Fruit fly (Drosophila melanogaster) S2 (cell line): ENCODE results near the gene PolI.

Experiments
- CG8478 ChIP-seq: fragments of >200 bp; optimal IDR thresholded peaks from 2 replicates; lab custom pipeline; 2018
- CTCF ChIP-seq, 2 experiments: fragments of >200 bp; optimal IDR thresholded peaks; 2 replicates each; lab custom pipeline; 2018

DNA sequence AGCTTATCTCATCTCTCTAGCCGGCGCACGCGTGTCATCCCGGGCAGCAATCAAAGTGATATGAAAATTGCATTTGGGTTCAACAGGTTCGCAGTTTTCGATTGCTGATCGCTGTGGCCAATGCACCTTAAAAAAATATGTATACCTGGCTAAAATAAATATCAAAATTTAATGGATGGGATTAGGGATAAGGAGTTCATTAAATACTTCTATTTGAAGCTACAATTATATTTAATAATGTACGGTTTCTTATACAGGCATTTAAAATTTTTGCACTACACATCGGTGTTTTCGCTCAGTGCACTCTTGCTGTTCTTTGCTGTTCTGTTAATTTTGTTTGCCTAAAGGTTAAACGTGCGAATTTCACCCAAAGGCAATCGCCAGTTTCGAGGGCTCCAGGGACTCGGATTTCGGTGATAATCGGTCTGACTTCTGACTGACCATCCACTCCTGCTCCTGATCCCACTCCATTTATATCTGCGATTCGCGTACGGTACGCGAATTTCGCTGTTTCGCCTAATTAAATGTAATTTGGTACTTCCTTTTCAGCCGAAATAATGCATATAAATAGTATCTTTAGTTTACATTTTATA, 39.4 kb downstream of the PolI start:
- no peak for TF ChIP-seq CTCF (optimal IDR thresholded peaks at IDR 0.05; lab: Kevin White, UChicago)
- no peak for TF ChIP-seq CG8478 (lab: Kevin White, UChicago)
